Worm (Caenorhabditis elegans) whole organism, L1 larva: ENCODE measurements around the gene C15H11.13.

Source experiments
- Y116A8C.19 ChIP-seq: sonication (generic microtip); optimal IDR thresholded peaks from 2 replicates; lab custom pipeline; 2016; ENCODE audit warnings: missing compliant biosample characterization, missing genetic modification characterization, borderline replicate concordance
- dpl-1 ChIP-seq, 3 experiments: fragments of 150-350 bp in 2 of 3; sonication (generic microtip) in 1 of 3; optimal IDR thresholded peaks; 2 replicates each; lab custom pipeline; 2014 to 2017; ENCODE audit warnings: missing biosample characterization in 3 of 3, missing genetic modification characterization in 3 of 3, missing genetic modification reagents in 3 of 3
- ztf-4 ChIP-seq: fragments of 150-350 bp; optimal IDR thresholded peaks from 2 replicates; lab custom pipeline; 2014; ENCODE audit warnings: missing biosample characterization, missing genetic modification characterization

DNA sequence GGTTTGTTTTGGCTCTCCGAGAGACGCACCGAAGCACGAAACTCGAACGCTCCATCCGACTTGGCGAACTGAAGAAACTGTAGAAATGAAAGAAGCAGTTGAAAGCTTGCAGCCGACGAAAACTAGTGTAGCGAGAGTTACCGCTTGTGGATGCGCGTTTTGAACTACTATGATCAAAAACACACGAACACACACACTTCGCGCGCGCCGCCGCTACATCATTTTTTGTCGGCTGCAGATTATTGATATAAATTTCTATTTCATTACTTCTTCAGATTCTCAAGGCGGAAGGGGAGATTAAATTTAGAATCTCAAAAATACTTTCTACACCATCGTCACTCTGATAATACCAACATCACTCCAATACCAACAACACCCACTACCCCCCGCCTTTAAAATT is 32.9 kb upstream of the C15H11.13 start:
- TF ChIP-seq dpl-1 (GFP tag; optimal IDR thresholded peaks at IDR 0.05; lab: Kevin White, UChicago) (no peak), ztf-4 (tag; lab: Kevin White, UChicago) (no peak), Y116A8C.19 (tag; lab: Kevin White, UChicago) (no peak)
